Worm (Caenorhabditis elegans) whole organism, L4/young adult: ENCODE measurements around the gene srw-86.

Experiments used
- W03F9.2 ChIP-seq: fragments of 150-350 bp; optimal IDR thresholded peaks from 2 replicates; lab custom pipeline; 2014; ENCODE audit warnings: missing biosample characterization, missing genetic modification characterization
- dao-5 ChIP-seq: sonication (generic microtip); optimal IDR thresholded peaks from 2 replicates; lab custom pipeline; 2016; ENCODE audit warnings: missing genotype, missing genetic modification characterization, moderate library complexity, missing compliant biosample characterization
- him-1 ChIP-seq: sonication (generic microtip); optimal IDR thresholded peaks from 2 replicates; lab custom pipeline; 2016; ENCODE audit warnings: missing genotype, missing genetic modification reagents, missing genetic modification characterization, missing compliant biosample characterization

The srw-86 gene

ce11 chrV:19428097-19428496, 27.6 kb upstream of the srw-86 start:
- TF ChIP-seq him-1: no peak
- TF ChIP-seq W03F9.2: no peak
- TF ChIP-seq dao-5: no peak

- no peak for TF ChIP-seq him-1
- no peak for TF ChIP-seq dao-5
- TF ChIP-seq W03F9.2: no peak
Observed at ce11 chrV:19421131-19421530, 20.6 kb upstream of the srw-86 start, which contains the start of gene C25F9.2. Gene C25F9.2, plus strand, starts transcription at chrV:19421471.

- TF ChIP-seq him-1: no peak
- no peak for TF ChIP-seq dao-5
- no peak for TF ChIP-seq W03F9.2
Observed at ce11 chrV:19417836-19418235, 17.3 kb upstream of the srw-86 start, which contains the start of gene C25F9.15. Gene C25F9.15, plus strand, starts transcription at chrV:19418136.

- TF ChIP-seq dao-5 (no peak), him-1 (no peak), W03F9.2 (no peak)
Observed at ce11 chrV:19416475-19416874, 16.0 kb upstream of the srw-86 start, which contains the start of the genes C25F9.4 and C25F9.9. Gene C25F9.4, minus strand, starts transcription at chrV:19416575. Gene C25F9.9, plus strand, starts transcription at chrV:19416611.

ce11 chrV:19410663-19411062, 10.1 kb upstream of the srw-86 start, which contains the start of gene C25F9.5:
Gene C25F9.5, minus strand, starts transcription at chrV:19410857.
- TF ChIP-seq dao-5 (no peak), W03F9.2 (no peak)

- no peak for TF ChIP-seq dao-5
- no peak for TF ChIP-seq him-1
- TF ChIP-seq W03F9.2: no peak
Observed at ce11 chrV:19405276-19405815, 4.8 kb upstream of the srw-86 start, which contains the start of the genes C25F9.6 and C25F9.10. Gene C25F9.6, minus strand, starts transcription at chrV:19405326. Gene C25F9.10, plus strand, starts transcription at chrV:19405729.

- no peak for TF ChIP-seq dao-5
- no peak for TF ChIP-seq W03F9.2
- no peak for TF ChIP-seq him-1
Observed at ce11 chrV:19403619-19404018, 3.1 kb upstream of the srw-86 start.

- no peak for TF ChIP-seq him-1
- TF ChIP-seq W03F9.2: no peak
- TF ChIP-seq dao-5: no peak
Observed at ce11 chrV:19402855-19403254, 2.3 kb upstream of the srw-86 start, which contains the start of gene C25F9.12. Gene C25F9.12, minus strand, starts transcription at chrV:19402955.

ce11 chrV:19401429-19401828, 910 bp upstream of the srw-86 start:
- TF ChIP-seq him-1: no peak

- TF ChIP-seq him-1: no peak
- TF ChIP-seq dao-5: no peak
- no peak for TF ChIP-seq W03F9.2
Observed at ce11 chrV:19398882-19399281, 1.6 kb downstream of the srw-86 start, which contains the start of gene C25F9.13. Gene C25F9.13, minus strand, starts transcription at chrV:19398982.

ce11 chrV:19398396-19398795, 2.1 kb downstream of the srw-86 start:
- TF ChIP-seq W03F9.2 (no peak), dao-5 (no peak), him-1 (no peak)

ce11 chrV:19396576-19397313, 3.8 kb downstream of the srw-86 start:
- TF ChIP-seq dao-5 (no peak), him-1 (no peak), W03F9.2 (no peak)

ce11 chrV:19394750-19395149, 5.8 kb downstream of the srw-86 start, which contains the start of gene C25F9.8:
Gene C25F9.8, plus strand, starts transcription at chrV:19395050.
- TF ChIP-seq W03F9.2: no peak
- TF ChIP-seq dao-5: no peak
- TF ChIP-seq him-1: no peak

ce11 chrV:19391242-19391641, 9.3 kb downstream of the srw-86 start:
- no peak for TF ChIP-seq dao-5
- no peak for TF ChIP-seq him-1
- no peak for TF ChIP-seq W03F9.2

- TF ChIP-seq him-1 (no peak), dao-5 (no peak), W03F9.2 (no peak)
Observed at ce11 chrV:19390029-19390428, 10.5 kb downstream of the srw-86 start, which contains the start of gene slcr-46.2. Gene slcr-46.2, minus strand, starts transcription at chrV:19390129.

- TF ChIP-seq him-1: no peak
- no peak for TF ChIP-seq dao-5
- TF ChIP-seq W03F9.2: no peak
Observed at ce11 chrV:19380968-19381367, 19.6 kb downstream of the srw-86 start, which contains the start of gene srw-84. Gene srw-84, plus strand, starts transcription at chrV:19381268.
